Fruit fly (Drosophila melanogaster) whole organism, pupa: ENCODE data around the gene mRpS34.

Experiments
- CG10348 ChIP-seq: fragments of 200-800 bp; sonication (Bioruptor generic); IDR thresholded peaks from 2 replicates; pipeline ENCODE4 v1.3.6; 2022; ENCODE audit warnings: missing biosample characterization, missing genetic modification characterization
- CG12605 ChIP-seq: fragments of 200-800 bp; sonication (Bioruptor generic); IDR thresholded peaks from 2 replicates; pipeline ENCODE4 v1.3.6; 2022; ENCODE audit warnings: missing biosample characterization, missing genetic modification characterization
- CG14655 ChIP-seq: fragments of 200-800 bp; sonication (Bioruptor generic); optimal IDR thresholded peaks from 3 replicates; lab custom pipeline; 2017; ENCODE audit warnings: mild to moderate bottlenecking, missing biosample characterization, missing genetic modification reagents, missing genetic modification characterization
- CG17806 ChIP-seq: fragments of 200-800 bp; sonication (Bioruptor generic); optimal IDR thresholded peaks from 2 replicates; lab custom pipeline; 2018; ENCODE audit warnings: missing biosample characterization, mild to moderate bottlenecking, missing genetic modification characterization, moderate library complexity
- CG32121 ChIP-seq: fragments of 200-800 bp; sonication (Bioruptor generic); IDR thresholded peaks from 2 replicates; pipeline ENCODE4 v1.3.6; 2022; ENCODE audit warnings: missing biosample characterization, missing genetic modification characterization
- CG4496 ChIP-seq: fragments of 200-800 bp; sonication (Bioruptor generic); IDR thresholded peaks from 3 replicates; pipeline ENCODE4 v1.3.6; 2022; ENCODE audit warnings: missing biosample characterization, missing genetic modification characterization
- CG9948 ChIP-seq: fragments of 200-800 bp; sonication (Bioruptor generic); optimal IDR thresholded peaks from 2 replicates; lab custom pipeline; 2018; ENCODE audit warnings: missing biosample characterization, mild to moderate bottlenecking, missing genetic modification characterization, moderate library complexity
- D1 ChIP-seq: fragments of 200-800 bp; sonication (Bioruptor generic); optimal IDR thresholded peaks from 2 replicates; lab custom pipeline; 2018; ENCODE audit warnings: missing biosample characterization, mild to moderate bottlenecking, missing genetic modification characterization, moderate library complexity
- EcR ChIP-seq: fragments of 200-800 bp; sonication (Bioruptor generic); optimal IDR thresholded peaks from 3 replicates; lab custom pipeline; 2019; ENCODE audit warnings: missing biosample characterization, missing genetic modification characterization, mild to moderate bottlenecking, moderate library complexity, missing genetic modification reagents
- Ets98B ChIP-seq: fragments of 200-800 bp; sonication (Bioruptor generic); IDR thresholded peaks from 2 replicates; pipeline ENCODE4 v1.3.6; 2022; ENCODE audit warnings: missing biosample characterization, missing genetic modification characterization
- Snoo ChIP-seq: fragments of 200-800 bp; sonication (Bioruptor generic); optimal IDR thresholded peaks from 3 replicates; lab custom pipeline; 2017; ENCODE audit warnings: missing biosample characterization, mild to moderate bottlenecking, missing genetic modification characterization, inconsistent platforms
- fd96Ca ChIP-seq: fragments of 200-800 bp; sonication (Bioruptor generic); IDR thresholded peaks from 3 replicates; pipeline ENCODE4 v1.3.6; 2022; ENCODE audit warnings: missing biosample characterization, missing genetic modification characterization
- rn ChIP-seq: fragments of 200-800 bp; sonication (Bioruptor generic); IDR thresholded peaks from 2 replicates; pipeline ENCODE4 v1.3.6; 2022; ENCODE audit warnings: missing biosample characterization, missing genetic modification characterization

DNA sequence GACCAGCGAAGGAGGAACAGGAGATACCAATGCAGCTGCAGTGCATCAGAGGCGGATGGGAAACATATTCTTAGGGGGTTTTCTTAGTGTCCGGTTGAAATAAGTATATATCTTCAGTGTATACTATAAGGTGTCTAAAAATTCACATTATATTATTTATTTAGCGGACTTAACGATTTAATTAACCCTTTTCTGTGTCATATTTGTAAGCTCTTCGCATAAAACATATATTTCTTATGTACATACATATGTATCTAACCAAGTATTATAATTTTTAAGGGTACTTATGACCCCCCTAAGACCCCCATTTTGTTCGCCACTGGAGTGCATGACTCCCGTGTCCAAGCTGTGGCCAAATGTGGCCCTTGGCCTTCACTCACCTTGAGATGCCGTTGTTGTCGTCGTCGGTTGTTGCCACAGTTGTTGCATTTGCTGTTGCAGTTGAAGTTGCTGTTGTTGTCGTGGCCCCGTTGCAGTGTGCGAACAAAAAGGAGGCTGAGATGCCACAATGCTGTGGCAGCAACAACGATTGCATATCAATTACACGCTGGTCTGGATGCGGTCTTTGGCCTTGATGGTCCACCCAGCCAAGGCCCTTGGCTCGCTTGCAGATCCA lies 13.4 kb downstream of the mRpS34 start:
- TF ChIP-seq CG9948 (peak; percentile 98), Ets98B (GFP tag; lab: Robert Waterston, UW) (no peak), CG12605 (GFP tag; lab: Robert Waterston, UW) (no peak), rn (GFP tag; lab: Robert Waterston, UW) (no peak), CG10348 (GFP tag; lab: Robert Waterston, UW) (no peak), Snoo (tag; lab: Kevin White, UChicago) (peak; percentile 73), D1 (tag; lab: Kevin White, UChicago) (peak; percentile 93), fd96Ca (GFP tag; lab: Robert Waterston, UW) (0 out of 3 replicates have a peak, but pooled peaks have one; percentile 22), CG4496 (GFP tag; lab: Robert Waterston, UW) (no peak), CG17806 (tag; lab: Kevin White, UChicago) (peak; percentile 94), CG32121 (GFP tag; lab: Robert Waterston, UW) (no peak), CG14655 (GFP tag; lab: Kevin White, UChicago) (peak; percentile 83), EcR (GFP tag; lab: Kevin White, UChicago) (peak; percentile 91)
